Fruit fly (Drosophila melanogaster) whole organism, embryonic: ENCODE results near the gene CG10513.

Experiments
- CG10654 ChIP-seq: fragments of 200-800 bp; sonication (Bioruptor generic); optimal IDR thresholded peaks from 2 replicates; lab custom pipeline; 2016; ENCODE audit warnings: missing biosample characterization, missing genetic modification characterization
- CG13775 ChIP-seq: fragments of 200-800 bp; sonication (Bioruptor generic); optimal IDR thresholded peaks from 3 replicates; lab custom pipeline; 2017; ENCODE audit warnings: missing biosample characterization, mild to moderate bottlenecking, missing genetic modification characterization
- CG15073 ChIP-seq: fragments of 200-800 bp; sonication (Bioruptor generic); optimal IDR thresholded peaks from 2 replicates; lab custom pipeline; 2016; ENCODE audit warnings: missing biosample characterization, missing genetic modification characterization
- CG16813 ChIP-seq: fragments of 200-800 bp; sonication (Bioruptor generic); IDR thresholded peaks from 3 replicates; pipeline ENCODE4 v1.3.6; 2022; ENCODE audit warnings: missing biosample characterization, missing genetic modification characterization; ENCODE audit not compliant: partially characterized antibody
- CG16863 ChIP-seq: fragments of 200-800 bp; sonication (Bioruptor generic); optimal IDR thresholded peaks from 3 replicates; lab custom pipeline; 2016; ENCODE audit warnings: missing biosample characterization, missing genetic modification characterization
- CG17186 ChIP-seq: fragments of 200-800 bp; sonication (Bioruptor generic); optimal IDR thresholded peaks from 3 replicates; lab custom pipeline; 2017; ENCODE audit warnings: missing biosample characterization, missing genetic modification reagents, missing genetic modification characterization
- CG17328 ChIP-seq: fragments of 200-800 bp; sonication (Bioruptor generic); IDR thresholded peaks from 2 replicates; pipeline ENCODE4 v1.3.6; 2022; ENCODE audit warnings: missing biosample characterization, missing genetic modification characterization
- CG17612 ChIP-seq: fragments of 200-800 bp; sonication (Bioruptor generic); IDR thresholded peaks from 2 replicates; pipeline ENCODE4 v1.3.6; 2022; ENCODE audit warnings: missing biosample characterization, missing genetic modification characterization
- CG17802 ChIP-seq: fragments of 200-800 bp; sonication (Bioruptor generic); optimal IDR thresholded peaks from 2 replicates; lab custom pipeline; 2018; ENCODE audit warnings: missing biosample characterization, mild to moderate bottlenecking, missing genetic modification characterization, moderate library complexity
- CG2116 ChIP-seq: fragments of 200-800 bp; sonication (Bioruptor generic); optimal IDR thresholded peaks from 3 replicates; lab custom pipeline; 2018; ENCODE audit warnings: missing biosample characterization, mild to moderate bottlenecking, missing genetic modification characterization
- CG2712 ChIP-seq: fragments of 200-800 bp; optimal IDR thresholded peaks from 3 replicates; lab custom pipeline; 2019; ENCODE audit warnings: missing biosample characterization, mild to moderate bottlenecking, missing genetic modification characterization, moderate library complexity
- CG42726 ChIP-seq: fragments of 200-800 bp; sonication (Bioruptor generic); IDR thresholded peaks from 2 replicates; pipeline ENCODE4 v1.3.6; 2022; ENCODE audit warnings: missing biosample characterization, missing genetic modification characterization; ENCODE audit not compliant: partially characterized antibody
- CG8944 ChIP-seq: fragments of 200-800 bp; sonication (Bioruptor generic); optimal IDR thresholded peaks from 3 replicates; lab custom pipeline; 2016; ENCODE audit warnings: missing biosample characterization, missing genetic modification characterization
- CG9797 ChIP-seq: fragments of 200-800 bp; sonication (Bioruptor generic); optimal IDR thresholded peaks from 3 replicates; lab custom pipeline; 2018; ENCODE audit warnings: missing biosample characterization, mild to moderate bottlenecking, missing genetic modification characterization
- Deaf1 ChIP-seq: fragments of 200-800 bp; optimal IDR thresholded peaks from 3 replicates; lab custom pipeline; 2019; ENCODE audit warnings: missing biosample characterization, mild to moderate bottlenecking, missing genetic modification characterization, moderate library complexity
- Dll ChIP-seq: fragments of 200-800 bp; sonication (Bioruptor generic); IDR thresholded peaks from 4 replicates; pipeline ENCODE4 v1.3.6; 2022; ENCODE audit warnings: missing biosample characterization, missing genetic modification characterization; ENCODE audit not compliant: partially characterized antibody
- Ets97D ChIP-seq: fragments of 200-800 bp; sonication (Bioruptor generic); optimal IDR thresholded peaks from 3 replicates; lab custom pipeline; 2016; ENCODE audit warnings: missing biosample characterization, missing genetic modification characterization
- Gug ChIP-seq: fragments of 200-800 bp; sonication (Bioruptor generic); IDR thresholded peaks from 4 replicates; pipeline ENCODE4 v1.3.6; 2022; ENCODE audit warnings: missing biosample characterization, missing genetic modification characterization
- Hand ChIP-seq: fragments of 200-800 bp; sonication (Bioruptor generic); optimal IDR thresholded peaks from 2 replicates; lab custom pipeline; 2017; ENCODE audit warnings: mild to moderate bottlenecking, missing biosample characterization, missing genetic modification reagents, missing genetic modification characterization
- Hmr ChIP-seq: fragments of 200-800 bp; sonication (Bioruptor generic); optimal IDR thresholded peaks from 3 replicates; lab custom pipeline; 2017; ENCODE audit warnings: mild to moderate bottlenecking, missing biosample characterization, missing genetic modification reagents, missing genetic modification characterization
- Lhr ChIP-seq: fragments of 200-800 bp; sonication (Bioruptor generic); optimal IDR thresholded peaks from 3 replicates; lab custom pipeline; 2017; ENCODE audit warnings: mild to moderate bottlenecking, missing biosample characterization, missing genetic modification reagents, missing genetic modification characterization
- MBD-R2 ChIP-seq: fragments of 200-800 bp; sonication (Bioruptor generic); IDR thresholded peaks from 2 replicates; pipeline ENCODE4 v1.3.6; 2022; ENCODE audit warnings: missing biosample characterization, missing genetic modification characterization
- Opbp ChIP-seq: fragments of 200-800 bp; sonication (Bioruptor generic); IDR thresholded peaks from 3 replicates; pipeline ENCODE4 v1.3.6; 2022; ENCODE audit warnings: missing biosample characterization, missing genetic modification characterization; ENCODE audit not compliant: partially characterized antibody
- Pdp1 ChIP-seq, 2 experiments: fragments of 200-800 bp; sonication (Bioruptor generic); optimal IDR thresholded peaks; 3 replicates each; lab custom pipeline; 2016; ENCODE audit warnings: missing biosample characterization in 2 of 2, missing genetic modification characterization in 2 of 2, mild to moderate bottlenecking in 1 of 2, moderate library complexity in 1 of 2
- Rfx ChIP-seq: fragments of 200-800 bp; sonication (Bioruptor generic); IDR thresholded peaks from 2 replicates; pipeline ENCODE4 v1.3.6; 2022; ENCODE audit warnings: missing biosample characterization, missing genetic modification characterization
- Rx ChIP-seq: fragments of 200-800 bp; sonication (Bioruptor generic); IDR thresholded peaks from 2 replicates; pipeline ENCODE4 v1.3.6; 2022; ENCODE audit warnings: missing biosample characterization, missing genetic modification characterization
- Sry-β ChIP-seq: fragments of 200-800 bp; sonication (Bioruptor generic); optimal IDR thresholded peaks from 2 replicates; lab custom pipeline; 2018; ENCODE audit warnings: missing biosample characterization, mild to moderate bottlenecking, missing genetic modification characterization, moderate library complexity
- Vsx1 ChIP-seq: fragments of 200-800 bp; sonication (Bioruptor generic); optimal IDR thresholded peaks from 2 replicates; lab custom pipeline; 2017; ENCODE audit warnings: missing biosample characterization, mild to moderate bottlenecking, missing genetic modification characterization, missing genetic modification reagents
- abd-A ChIP-seq: fragments of 200-800 bp; sonication (Bioruptor generic); optimal IDR thresholded peaks from 3 replicates; lab custom pipeline; 2019; ENCODE audit warnings: missing biosample characterization, mild to moderate bottlenecking, missing genetic modification characterization, moderate library complexity
- al ChIP-seq: fragments of 200-800 bp; sonication (Bioruptor generic); IDR thresholded peaks from 2 replicates; pipeline ENCODE4 v1.3.6; 2022; ENCODE audit warnings: missing biosample characterization, missing genetic modification characterization
- amos ChIP-seq: fragments of 200-800 bp; sonication (Bioruptor generic); IDR thresholded peaks from 2 replicates; pipeline ENCODE4 v1.3.6; 2022; ENCODE audit warnings: missing biosample characterization, missing genetic modification characterization; ENCODE audit not compliant: partially characterized antibody
- aop ChIP-seq: fragments of 200-800 bp; sonication (Bioruptor generic); IDR thresholded peaks from 2 replicates; pipeline ENCODE4 v1.3.6; 2022; ENCODE audit warnings: missing biosample characterization, missing genetic modification characterization
- cg ChIP-seq: fragments of 200-800 bp; sonication (Bioruptor generic); optimal IDR thresholded peaks from 3 replicates; lab custom pipeline; 2019; ENCODE audit warnings: missing biosample characterization, mild to moderate bottlenecking, missing genetic modification characterization, moderate library complexity
- crc ChIP-seq: fragments of 200-800 bp; sonication (Bioruptor generic); optimal IDR thresholded peaks from 2 replicates; lab custom pipeline; 2016; ENCODE audit warnings: missing biosample characterization, missing genetic modification characterization
- danr ChIP-seq: fragments of 200-800 bp; sonication (Bioruptor generic); IDR thresholded peaks from 2 replicates; pipeline ENCODE4 v1.3.6; 2022; ENCODE audit warnings: missing biosample characterization, missing genetic modification characterization
- grau ChIP-seq: fragments of 200-800 bp; optimal IDR thresholded peaks from 3 replicates; lab custom pipeline; 2019; ENCODE audit warnings: missing biosample characterization, mild to moderate bottlenecking, missing genetic modification characterization, moderate library complexity
- hb ChIP-seq: fragments of 200-800 bp; sonication (Bioruptor generic); IDR thresholded peaks from 3 replicates; pipeline ENCODE4 v1.3.6; 2022; ENCODE audit warnings: missing biosample characterization, missing genetic modification characterization; ENCODE audit not compliant: partially characterized antibody
- nmo ChIP-seq: fragments of 200-800 bp; sonication (Bioruptor generic); optimal IDR thresholded peaks from 2 replicates; lab custom pipeline; 2018; ENCODE audit warnings: missing biosample characterization, mild to moderate bottlenecking, missing genetic modification characterization, moderate library complexity
- pb ChIP-seq: fragments of 200-800 bp; sonication (Bioruptor generic); optimal IDR thresholded peaks from 3 replicates; lab custom pipeline; 2016; ENCODE audit warnings: missing biosample characterization, missing genetic modification characterization
- pho ChIP-seq: fragments of 200-800 bp; sonication (Bioruptor generic); optimal IDR thresholded peaks from 2 replicates; lab custom pipeline; 2016; ENCODE audit warnings: missing biosample characterization, missing genetic modification characterization
- sd ChIP-seq: fragments of 200-800 bp; sonication (Bioruptor generic); optimal IDR thresholded peaks from 3 replicates; lab custom pipeline; 2018; ENCODE audit warnings: missing biosample characterization, mild to moderate bottlenecking, missing genetic modification characterization, moderate library complexity
- sna ChIP-seq: fragments of 200-800 bp; sonication (Bioruptor generic); IDR thresholded peaks from 2 replicates; pipeline ENCODE4 v1.3.6; 2022; ENCODE audit warnings: missing biosample characterization, missing genetic modification characterization; ENCODE audit not compliant: partially characterized antibody
- stwl ChIP-seq: fragments of 200-800 bp; sonication (Bioruptor generic); optimal IDR thresholded peaks from 3 replicates; lab custom pipeline; 2018; ENCODE audit warnings: missing biosample characterization, mild to moderate bottlenecking, missing genetic modification characterization, moderate library complexity
- tna ChIP-seq: fragments of 200-800 bp; sonication (Bioruptor generic); IDR thresholded peaks from 2 replicates; pipeline ENCODE4 v1.3.6; 2022; ENCODE audit warnings: missing biosample characterization, missing genetic modification characterization; ENCODE audit not compliant: partially characterized antibody
- unpg ChIP-seq: fragments of 200-800 bp; sonication (Bioruptor generic); optimal IDR thresholded peaks from 3 replicates; lab custom pipeline; 2018; ENCODE audit warnings: missing biosample characterization, mild to moderate bottlenecking, missing genetic modification characterization, moderate library complexity
- wdn ChIP-seq: fragments of 200-800 bp; sonication (Bioruptor generic); IDR thresholded peaks from 2 replicates; pipeline ENCODE4 v1.3.6; 2022; ENCODE audit warnings: missing biosample characterization, missing genetic modification characterization
- zfh2 ChIP-seq: fragments of 200-800 bp; sonication (Bioruptor generic); optimal IDR thresholded peaks from 2 replicates; lab custom pipeline; 2016; ENCODE audit warnings: missing biosample characterization, missing genetic modification characterization

The CG10513 gene

DNA sequence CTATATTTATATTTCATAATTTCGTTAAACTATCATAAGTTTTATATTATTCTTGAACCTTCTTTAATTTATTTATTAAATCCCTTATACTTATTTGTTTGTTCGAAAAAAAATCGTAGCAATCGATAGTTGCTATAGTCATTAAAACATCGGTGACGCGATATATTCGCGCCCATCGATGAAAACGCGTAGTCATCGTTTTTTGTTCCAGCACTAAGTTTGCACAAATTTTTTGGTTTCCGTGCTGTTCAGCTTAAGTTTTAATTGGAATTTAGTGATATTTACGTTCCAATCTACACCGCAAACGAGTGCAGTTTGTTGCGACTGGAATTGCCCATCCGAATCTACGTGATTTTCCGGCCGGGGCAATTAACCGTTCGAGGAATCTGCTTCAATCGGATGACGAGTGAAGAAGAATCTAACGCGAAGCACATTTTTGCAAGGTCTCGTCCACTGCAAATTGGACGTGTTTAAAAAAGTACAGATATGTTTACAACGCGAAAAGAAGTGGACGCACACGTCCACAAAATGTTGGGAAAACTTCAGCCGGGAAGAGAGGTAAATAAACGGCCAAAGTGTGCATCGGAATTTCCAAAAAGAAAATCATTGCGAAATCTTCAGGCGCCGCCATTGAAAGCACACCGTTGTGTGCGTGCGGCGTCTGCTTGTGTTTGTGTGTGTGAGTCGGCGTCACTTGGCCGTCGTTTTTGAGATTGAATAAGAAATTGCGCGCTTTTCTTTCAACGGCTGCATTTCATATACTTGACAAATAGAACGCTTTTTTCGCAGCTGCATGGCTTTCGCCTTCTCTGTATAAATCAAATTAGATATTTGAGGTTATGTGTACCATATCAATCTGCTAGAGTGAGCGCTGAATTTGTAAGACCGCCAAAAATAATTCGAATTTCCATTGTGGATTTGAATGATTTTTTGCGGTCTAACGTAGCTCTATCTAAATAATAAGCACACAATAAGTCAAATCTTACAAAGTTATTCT lies 27.6 kb downstream of the CG10513 start, which contains the start of gene Nup358 (continued):
- peak; percentile 90 for TF ChIP-seq sna (GFP tag; lab: Robert Waterston, UW)
- TF ChIP-seq Gug: no peak
- peak; percentile 76 for TF ChIP-seq CG2116
- TF ChIP-seq Lhr (GFP tag; lab: Kevin White, UChicago): no peak
- TF ChIP-seq CG17186 (GFP tag; lab: Kevin White, UChicago): peak; percentile 58
- TF ChIP-seq Opbp (GFP tag; lab: Robert Waterston, UW): peak; percentile 99
- TF ChIP-seq CG16863 (GFP tag; lab: Kevin White, UChicago): no peak
- no peak for TF ChIP-seq Hmr (GFP tag; lab: Kevin White, UChicago)
- TF ChIP-seq abd-A (tag; lab: Kevin White, UChicago): no peak
- no peak for TF ChIP-seq Deaf1 (tag; lab: Kevin White, UChicago)
- peak; percentile 99 for TF ChIP-seq amos (GFP tag; lab: Robert Waterston, UW)
- no peak for TF ChIP-seq CG15073
- peak; percentile 85 for TF ChIP-seq cg
- TF ChIP-seq CG8944: no peak
- no peak for TF ChIP-seq wdn (GFP tag; lab: Robert Waterston, UW)
- TF ChIP-seq pho (GFP tag; lab: Kevin White, UChicago): peak; percentile 5
- no peak for TF ChIP-seq CG17802 (tag; lab: Kevin White, UChicago)
- TF ChIP-seq CG2712 (tag; lab: Kevin White, UChicago): peak; percentile 48
- TF ChIP-seq al (GFP tag; lab: Robert Waterston, UW): 0 out of 2 replicates have a peak, but pooled peaks have one; percentile 5
- TF ChIP-seq CG9797 (GFP tag; lab: Kevin White, UChicago): peak; percentile 8
- TF ChIP-seq CG13775 (GFP tag; lab: Kevin White, UChicago): no peak
- TF ChIP-seq crc: no peak
- TF ChIP-seq grau (tag; lab: Kevin White, UChicago): peak; percentile 34
- TF ChIP-seq CG16813 (GFP tag; lab: Robert Waterston, UW): peak; percentile 98
- peak; percentile 99 for TF ChIP-seq CG42726 (GFP tag; lab: Robert Waterston, UW)
- no peak for TF ChIP-seq Pdp1 (GFP tag; optimal IDR thresholded peaks at IDR 0.05; lab: Kevin White, UChicago)
- no peak for TF ChIP-seq Vsx1 (GFP tag; lab: Kevin White, UChicago)
- peak; percentile 99 for TF ChIP-seq hb (GFP tag; lab: Robert Waterston, UW)
- TF ChIP-seq unpg: no peak
- peak; percentile 64 for TF ChIP-seq sd (tag; lab: Kevin White, UChicago)
- TF ChIP-seq Sry-β (GFP tag; lab: Kevin White, UChicago): no peak
- TF ChIP-seq nmo (GFP tag; lab: Kevin White, UChicago): peak; percentile 55
- no peak for TF ChIP-seq zfh2 (GFP tag; lab: Kevin White, UChicago)
- TF ChIP-seq danr (GFP tag; lab: Robert Waterston, UW): no peak
- TF ChIP-seq MBD-R2 (GFP tag; lab: Robert Waterston, UW): peak; percentile 40
- no peak for TF ChIP-seq CG10654
- peak; percentile 96 for TF ChIP-seq Dll
- TF ChIP-seq stwl: peak; percentile 62
- peak; percentile 60 for TF ChIP-seq Rfx (GFP tag; lab: Robert Waterston, UW)
- TF ChIP-seq CG17612 (GFP tag; lab: Robert Waterston, UW): no peak
- no peak for TF ChIP-seq aop (GFP tag; lab: Robert Waterston, UW)
- peak; percentile 98 for TF ChIP-seq tna (GFP tag; lab: Robert Waterston, UW)
- TF ChIP-seq Hand (GFP tag; lab: Kevin White, UChicago): no peak
- no peak for TF ChIP-seq CG17328
- no peak for TF ChIP-seq pb (GFP tag; lab: Kevin White, UChicago)
- TF ChIP-seq Rx (GFP tag; lab: Robert Waterston, UW): no peak
- TF ChIP-seq Ets97D (GFP tag; lab: Kevin White, UChicago): peak; percentile 80
